Worm (Caenorhabditis elegans) whole organism, L4 larva: ENCODE measurements around the gene tmem-231.
A peak's percentile ranks its signal among the peaks of the same experiment; 100 is the strongest.

ENCODE experiments used
- D1046.2 ChIP-seq: fragments of 200-800 bp; sonication (Bioruptor generic); IDR thresholded peaks from 2 replicates; pipeline ENCODE4 v1.3.6; 2022; ENCODE audit warnings: missing genetic modification characterization, missing compliant biosample characterization
- F26F4.8 ChIP-seq: fragments of 200-800 bp; sonication (Bioruptor generic); conservative IDR thresholded peaks from 2 replicates; pipeline ENCODE4 v1.3.6; 2022; ENCODE audit warnings: missing genetic modification characterization, missing compliant biosample characterization
- F44E2.7 ChIP-seq: fragments of 200-800 bp; sonication (Bioruptor generic); IDR thresholded peaks from 2 replicates; pipeline ENCODE4 v2.1.2; 2022; ENCODE audit warnings: missing genetic modification characterization, missing compliant biosample characterization
- F49E8.2 ChIP-seq: sonication (generic microtip); optimal IDR thresholded peaks from 2 replicates; lab custom pipeline; 2016; ENCODE audit warnings: missing compliant biosample characterization, mild to moderate bottlenecking, missing genetic modification characterization, borderline replicate concordance
- R02D3.7 ChIP-seq: fragments of 150-350 bp; sonication (generic microtip); optimal IDR thresholded peaks from 3 replicates; lab custom pipeline; 2014; ENCODE audit warnings: missing biosample characterization, missing genetic modification characterization
- T26A8.4 ChIP-seq: fragments of 200-800 bp; sonication (Bioruptor generic); IDR thresholded peaks from 2 replicates; pipeline ENCODE4 v1.3.6; 2022; ENCODE audit warnings: missing genetic modification characterization, missing compliant biosample characterization
- Y105C5A.15 ChIP-seq: fragments of 200-800 bp; sonication (Bioruptor generic); IDR thresholded peaks from 2 replicates; pipeline ENCODE4 v1.3.6; 2022; ENCODE audit warnings: missing genetic modification characterization, missing compliant biosample characterization
- Y48G9A.11 ChIP-seq: fragments of 200-800 bp; sonication (Bioruptor generic); IDR thresholded peaks from 2 replicates; pipeline ENCODE4 v1.3.6; 2022; ENCODE audit warnings: missing genetic modification reagents, missing genetic modification characterization, missing compliant biosample characterization
- ZK546.5 ChIP-seq, 2 experiments: sonication (generic microtip); optimal IDR thresholded peaks; 2 replicates each; lab custom pipeline; 2017; ENCODE audit warnings: missing biosample characterization in 2 of 2, missing genetic modification characterization in 2 of 2
- aha-1 ChIP-seq: fragments of 150-350 bp; peaks from one replicate; lab custom pipeline; 2014; ENCODE audit warnings: missing biosample characterization, missing genetic modification characterization
- ama-1 ChIP-seq: fragments of 150-350 bp; optimal IDR thresholded peaks from 2 replicates; lab custom pipeline; 2014; ENCODE audit warnings: inconsistent platforms, mixed read lengths
- attf-4 ChIP-seq: sonication (generic microtip); optimal IDR thresholded peaks from 3 replicates; lab custom pipeline; 2017; ENCODE audit warnings: missing biosample characterization, missing genetic modification characterization
- ceh-28 ChIP-seq: fragments of 150-350 bp; optimal IDR thresholded peaks from 2 replicates; lab custom pipeline; 2014; ENCODE audit warnings: missing biosample characterization, missing genetic modification reagents, missing genetic modification characterization
- ceh-32 ChIP-seq: sonication (generic microtip); optimal IDR thresholded peaks from 2 replicates; lab custom pipeline; 2016; ENCODE audit warnings: mild to moderate bottlenecking, missing genetic modification characterization, missing compliant biosample characterization; ENCODE audit not compliant: poor library complexity
- ceh-44 ChIP-seq: fragments of 200-800 bp; sonication (Bioruptor generic); IDR thresholded peaks from 2 replicates; pipeline ENCODE4 v1.3.6; 2022; ENCODE audit warnings: missing genetic modification reagents, missing genetic modification characterization, missing compliant biosample characterization
- ceh-82 ChIP-seq: sonication (generic microtip); optimal IDR thresholded peaks from 2 replicates; lab custom pipeline; 2017; ENCODE audit warnings: missing biosample characterization, missing genetic modification characterization
- ces-1 ChIP-seq: fragments of 150-350 bp; sonication (generic microtip); optimal IDR thresholded peaks from 4 replicates; lab custom pipeline; 2014; ENCODE audit warnings: missing biosample characterization, missing genetic modification reagents, missing genetic modification characterization
- daf-12 ChIP-seq: fragments of 150-350 bp; optimal IDR thresholded peaks from 2 replicates; lab custom pipeline; 2014; ENCODE audit warnings: missing biosample characterization, missing genetic modification reagents, missing genetic modification characterization
- daf-19 ChIP-seq: fragments of 200-800 bp; sonication (Bioruptor generic); conservative IDR thresholded peaks from 2 replicates; pipeline ENCODE4 v1.3.6; 2022; ENCODE audit warnings: missing genetic modification characterization, missing compliant biosample characterization
- dmd-6 ChIP-seq: fragments of 200-800 bp; sonication (Bioruptor generic); IDR thresholded peaks from 2 replicates; pipeline ENCODE4 v1.3.6; 2022; ENCODE audit warnings: missing genetic modification reagents, missing genetic modification characterization, missing compliant biosample characterization
- dmd-8 ChIP-seq: fragments of 200-800 bp; sonication (Bioruptor generic); IDR thresholded peaks from 2 replicates; pipeline ENCODE4 v1.3.6; 2022; ENCODE audit warnings: missing genetic modification characterization, missing compliant biosample characterization
- dmd-9 ChIP-seq: fragments of 200-800 bp; sonication (Bioruptor generic); IDR thresholded peaks from 2 replicates; pipeline ENCODE4 v1.3.6; 2022; ENCODE audit warnings: missing genetic modification reagents, missing genetic modification characterization, missing compliant biosample characterization
- dpl-1 ChIP-seq: fragments of 150-350 bp; optimal IDR thresholded peaks from 2 replicates; lab custom pipeline; 2014; ENCODE audit warnings: missing biosample characterization, missing genetic modification reagents, missing genetic modification characterization
- dve-1 ChIP-seq: sonication (generic microtip); optimal IDR thresholded peaks from 2 replicates; lab custom pipeline; 2017; ENCODE audit warnings: antibody characterized with exemption, mild to moderate bottlenecking, missing genetic modification characterization, missing compliant biosample characterization; ENCODE audit not compliant: insufficient read depth
- egl-27 ChIP-seq: sonication (generic microtip); optimal IDR thresholded peaks from 3 replicates; lab custom pipeline; 2017; ENCODE audit warnings: missing biosample characterization, missing genetic modification reagents, missing genetic modification characterization
- egl-43 ChIP-seq: fragments of 200-800 bp; sonication (Bioruptor generic); IDR thresholded peaks from 2 replicates; pipeline ENCODE4 v1.3.6; 2022; ENCODE audit warnings: missing genetic modification reagents, missing genetic modification characterization, missing compliant biosample characterization
- hlh-11 ChIP-seq: fragments of 200-800 bp; sonication (Bioruptor generic); optimal IDR thresholded peaks from 2 replicates; lab custom pipeline; 2018; ENCODE audit warnings: mild to moderate bottlenecking, missing genetic modification characterization, missing compliant biosample characterization
- hlh-30 ChIP-seq: sonication (generic microtip); optimal IDR thresholded peaks from 2 replicates; lab custom pipeline; 2017; ENCODE audit warnings: antibody characterized with exemption, mild to moderate bottlenecking, missing genetic modification characterization, missing compliant biosample characterization; ENCODE audit not compliant: insufficient read depth
- jun-1 ChIP-seq: fragments of 150-350 bp; optimal IDR thresholded peaks from 2 replicates; lab custom pipeline; 2014; ENCODE audit warnings: missing biosample characterization, missing genetic modification reagents, missing genetic modification characterization
- lin-1 ChIP-seq: fragments of 200-800 bp; sonication (Bioruptor generic); IDR thresholded peaks from 2 replicates; pipeline ENCODE4 v1.3.6; 2022; ENCODE audit warnings: missing genetic modification reagents, missing genetic modification characterization, missing compliant biosample characterization
- lin-13 ChIP-seq: fragments of 150-350 bp; optimal IDR thresholded peaks from 2 replicates; lab custom pipeline; 2014; ENCODE audit warnings: missing biosample characterization, missing genetic modification reagents, missing genetic modification characterization
- lin-15B ChIP-seq: fragments of 150-350 bp; sonication (generic microtip); optimal IDR thresholded peaks from 3 replicates; lab custom pipeline; 2014; ENCODE audit warnings: missing biosample characterization, missing genetic modification characterization
- lin-39 ChIP-seq: fragments of 150-350 bp; optimal IDR thresholded peaks from 2 replicates; lab custom pipeline; 2014; ENCODE audit warnings: missing biosample characterization, missing genetic modification reagents, missing genetic modification characterization
- mdl-1 ChIP-seq, 2 experiments: fragments of 150-350 bp in 1 of 2; sonication (generic microtip) in 1 of 2; optimal IDR thresholded peaks; 2 replicates each; lab custom pipeline; 2014 to 2017; ENCODE audit warnings: missing biosample characterization in 2 of 2, missing genetic modification characterization in 2 of 2
- mep-1 ChIP-seq: fragments of 150-350 bp; sonication (generic microtip); optimal IDR thresholded peaks from 3 replicates; lab custom pipeline; 2014; ENCODE audit warnings: missing biosample characterization, missing genetic modification characterization
- mxl-3 ChIP-seq: fragments of 200-800 bp; sonication (Bioruptor generic); optimal IDR thresholded peaks from 2 replicates; lab custom pipeline; 2018; ENCODE audit warnings: mild to moderate bottlenecking, missing genetic modification characterization, missing compliant biosample characterization
- nhr-11 ChIP-seq: fragments of 150-350 bp; optimal IDR thresholded peaks from 2 replicates; lab custom pipeline; 2014; ENCODE audit warnings: missing biosample characterization, missing genetic modification characterization
- nhr-42 ChIP-seq: fragments of 200-800 bp; sonication (Bioruptor generic); IDR thresholded peaks from 2 replicates; pipeline ENCODE4 v1.3.6; 2022; ENCODE audit warnings: missing genetic modification characterization, missing compliant biosample characterization
- nhr-48 ChIP-seq: sonication (generic microtip); optimal IDR thresholded peaks from 2 replicates; lab custom pipeline; 2016; ENCODE audit warnings: mild to moderate bottlenecking, missing genetic modification characterization, missing compliant biosample characterization
- nhr-6 ChIP-seq: fragments of 150-350 bp; optimal IDR thresholded peaks from 2 replicates; lab custom pipeline; 2014; ENCODE audit warnings: missing biosample characterization, missing genetic modification characterization
- rbr-2 ChIP-seq: sonication (generic microtip); optimal IDR thresholded peaks from 2 replicates; lab custom pipeline; 2016; ENCODE audit warnings: missing genotype, missing genetic modification characterization, missing compliant biosample characterization
- set-16 ChIP-seq: fragments of 200-800 bp; sonication (Bioruptor generic); IDR thresholded peaks from 2 replicates; pipeline ENCODE4 v1.3.6; 2022; ENCODE audit warnings: missing genetic modification reagents, missing genetic modification characterization, missing compliant biosample characterization
- snpc-4 ChIP-seq: fragments of 150-350 bp; optimal IDR thresholded peaks from 2 replicates; lab custom pipeline; 2014; ENCODE audit warnings: missing biosample characterization, missing genetic modification characterization
- tag-97 ChIP-seq: fragments of 200-800 bp; sonication (Bioruptor generic); IDR thresholded peaks from 2 replicates; pipeline ENCODE4 v1.3.6; 2022; ENCODE audit warnings: missing genetic modification characterization, missing compliant biosample characterization
- unc-39 ChIP-seq: sonication (generic microtip); optimal IDR thresholded peaks from 2 replicates; lab custom pipeline; 2017; ENCODE audit warnings: missing biosample characterization, missing genetic modification characterization
- unc-62 ChIP-seq, 3 experiments: fragments of 150-350 bp in 1 of 3; sonication (generic microtip); optimal IDR thresholded peaks in 2 of 3; peaks in 1 of 3; 1 replicate in 1 of 3; 2 replicates in 2 of 3; lab custom pipeline; 2014 to 2017; ENCODE audit warnings: missing biosample characterization in 3 of 3, missing genetic modification characterization in 3 of 3, missing genetic modification reagents in 3 of 3, missing genotype in 1 of 3
- zip-2 ChIP-seq: fragments of 150-350 bp; optimal IDR thresholded peaks from 2 replicates; lab custom pipeline; 2014; ENCODE audit warnings: missing biosample characterization, missing genetic modification characterization

tmem-231 gene

DNA sequence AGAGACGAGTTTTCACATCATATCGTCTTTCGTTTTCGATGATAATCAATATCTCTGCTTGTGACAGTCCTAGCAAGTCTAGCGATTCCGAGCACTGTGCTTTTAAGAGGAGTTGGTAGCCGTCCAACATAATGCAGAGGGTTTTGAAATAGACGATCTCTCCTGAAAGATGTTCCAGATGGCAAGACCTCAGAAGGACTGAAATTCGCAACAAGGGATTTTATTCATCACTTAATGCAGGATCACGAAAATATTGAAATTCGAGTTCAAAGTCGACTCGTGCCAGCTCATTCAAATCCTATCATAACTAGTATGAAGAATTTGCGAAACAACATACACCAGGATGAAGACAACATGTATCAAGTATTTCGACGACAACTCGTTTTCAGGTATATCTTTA is 49.1 kb upstream of the tmem-231 start, which contains the start of gene D2096.7 (continued):
- TF ChIP-seq F26F4.8, result no peak
- no peak for TF ChIP-seq F44E2.7 (GFP tag; lab: Robert Waterston, UW)
- no peak for TF ChIP-seq attf-4 (tag; lab: Kevin White, UChicago)
- TF ChIP-seq daf-12 (tag; lab: Kevin White, UChicago), result no peak
- TF ChIP-seq set-16 (GFP tag; lab: Robert Waterston, UW), result no peak
- no peak for TF ChIP-seq ces-1 (GFP tag; lab: Kevin White, UChicago)
- no peak for TF ChIP-seq mep-1 (tag; lab: Kevin White, UChicago)
- TF ChIP-seq lin-1, result 0 out of 2 replicates have a peak, but pooled peaks have one; percentile 40
- no peak for TF ChIP-seq dmd-9 (GFP tag; lab: Robert Waterston, UW)
- no peak for TF ChIP-seq rbr-2
- TF ChIP-seq lin-15B (tag; lab: Kevin White, UChicago), result no peak
- peak; percentile 39 for TF ChIP-seq mxl-3 (GFP tag; lab: Kevin White, UChicago)
- peak; percentile 69 for TF ChIP-seq egl-43 (GFP tag; lab: Robert Waterston, UW)
- TF ChIP-seq nhr-42 (GFP tag; lab: Robert Waterston, UW), result no peak
- no peak for TF ChIP-seq egl-27 (tag; lab: Kevin White, UChicago)
- no peak for TF ChIP-seq nhr-6 (tag; lab: Kevin White, UChicago)

DNA sequence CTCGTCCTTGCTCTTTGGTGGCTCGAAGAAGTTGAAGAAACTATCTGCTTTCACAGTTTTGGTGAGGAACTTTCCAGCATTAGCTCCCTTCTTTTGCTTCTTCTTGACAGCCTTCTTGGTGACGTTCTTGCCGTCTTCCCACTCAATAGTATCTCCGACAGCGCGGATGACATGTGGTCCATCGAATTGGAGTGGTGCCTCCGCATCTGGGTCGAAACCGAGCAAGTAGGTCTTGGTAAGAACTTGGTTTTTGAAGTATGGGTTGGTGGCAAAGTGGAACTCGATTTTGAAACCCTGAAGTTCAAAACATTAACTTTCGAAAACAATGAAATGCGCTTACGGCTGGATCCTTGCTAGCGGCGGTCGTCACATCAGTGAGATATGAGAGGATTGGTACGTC is 48.3 kb upstream of the tmem-231 start:
- TF ChIP-seq ceh-44 (GFP tag; lab: Robert Waterston, UW) (no peak), aha-1 (peak; percentile 62)

DNA sequence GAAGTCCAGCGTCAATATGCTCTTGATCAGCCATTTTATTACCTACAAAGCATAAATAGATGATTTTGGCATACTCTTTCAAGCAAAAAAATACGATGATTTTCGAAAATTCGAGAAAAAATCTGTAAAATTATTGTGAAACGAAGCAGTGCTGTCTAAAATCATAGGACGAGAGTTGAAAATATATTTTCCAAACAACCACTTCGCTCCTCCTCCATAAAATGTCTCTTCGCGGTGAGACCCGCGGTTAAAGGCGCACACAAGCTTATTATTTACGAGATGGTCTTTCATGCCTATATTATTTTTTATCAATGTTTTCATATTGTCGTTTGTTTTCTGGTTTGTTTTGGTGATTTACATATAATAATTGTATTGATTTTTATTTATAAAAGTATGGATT is 47.3 kb upstream of the tmem-231 start, which contains the start of gene nap-1:
Gene nap-1 (minus strand): TSS at position 42 of the 400 bp plus-strand sequence.
- peak; percentile 2 for TF ChIP-seq nhr-11 (tag; lab: Kevin White, UChicago)
- TF ChIP-seq ceh-28 (tag; lab: Kevin White, UChicago), result no peak
- peak; percentile 87 for TF ChIP-seq mep-1 (tag; lab: Kevin White, UChicago)
- TF ChIP-seq T26A8.4 (GFP tag; lab: Robert Waterston, UW), result peak; percentile 23; the same call in 1 of the 2 replicates
- peak; percentile 67 for TF ChIP-seq dpl-1 (GFP tag; lab: Kevin White, UChicago)
- TF ChIP-seq lin-1, result no peak
- TF ChIP-seq hlh-30, result peak; percentile 78
- TF ChIP-seq ces-1 (GFP tag; lab: Kevin White, UChicago), result no peak
- no peak for TF ChIP-seq jun-1 (tag; lab: Kevin White, UChicago)
- no peak for TF ChIP-seq F49E8.2 (tag; lab: Kevin White, UChicago)
- TF ChIP-seq dmd-8 (GFP tag; lab: Robert Waterston, UW), result no peak
- no peak for TF ChIP-seq ceh-82 (tag; lab: Kevin White, UChicago)
- TF ChIP-seq snpc-4, result no peak
- TF ChIP-seq zip-2 (tag; lab: Kevin White, UChicago), result no peak
- TF ChIP-seq mdl-1 (tag; optimal IDR thresholded peaks at IDR 0.05; lab: Kevin White, UChicago), result peak in 1 of 2 experiments; percentile 12
- TF ChIP-seq ama-1 (lab: Kevin White, UChicago), result no peak
- TF ChIP-seq egl-27 (tag; lab: Kevin White, UChicago), result no peak
- TF ChIP-seq daf-19 (GFP tag; lab: Robert Waterston, UW), result no peak
- TF ChIP-seq unc-62 (GFP tag; optimal IDR thresholded peaks at IDR 0.05 in 1 of 2; lab: Kevin White, UChicago), result peak in 1 of 2 experiments; percentile 20
- TF ChIP-seq unc-62 (tag; optimal IDR thresholded peaks at IDR 0.05; lab: Kevin White, UChicago), result no peak
- TF ChIP-seq nhr-48 (tag; lab: Kevin White, UChicago), result no peak
- no peak for TF ChIP-seq ZK546.5 (tag; optimal IDR thresholded peaks at IDR 0.05; lab: Kevin White, UChicago)
- no peak for TF ChIP-seq lin-39 (tag; lab: Kevin White, UChicago)
- no peak for TF ChIP-seq Y105C5A.15
- TF ChIP-seq dmd-6 (GFP tag; lab: Robert Waterston, UW), result peak; percentile 44; the same call in 1 of the 2 replicates
- no peak for TF ChIP-seq unc-39 (tag; lab: Kevin White, UChicago)
- TF ChIP-seq Y48G9A.11 (GFP tag; lab: Robert Waterston, UW), result no peak
- peak; percentile 84 for TF ChIP-seq lin-13 (GFP tag; lab: Kevin White, UChicago)
- peak; percentile 59 for TF ChIP-seq hlh-11 (tag; lab: Kevin White, UChicago)
- peak; percentile 39 for TF ChIP-seq aha-1
- TF ChIP-seq dve-1 (tag; lab: Kevin White, UChicago), result peak; percentile 84
- TF ChIP-seq tag-97, result no peak
- peak; percentile 57 for TF ChIP-seq rbr-2
- TF ChIP-seq nhr-6 (tag; lab: Kevin White, UChicago), result peak; percentile 60
- TF ChIP-seq attf-4 (tag; lab: Kevin White, UChicago), result no peak
- peak; percentile 91 for TF ChIP-seq R02D3.7 (tag; lab: Kevin White, UChicago)
- no peak for TF ChIP-seq ceh-32 (tag; lab: Kevin White, UChicago)
- TF ChIP-seq mxl-3 (GFP tag; lab: Kevin White, UChicago), result no peak
- TF ChIP-seq D1046.2 (GFP tag; lab: Robert Waterston, UW), result no peak
